Fruit fly (Drosophila melanogaster): ENCODE measurements around the gene CG5390.

CG5390 gene

DNA sequence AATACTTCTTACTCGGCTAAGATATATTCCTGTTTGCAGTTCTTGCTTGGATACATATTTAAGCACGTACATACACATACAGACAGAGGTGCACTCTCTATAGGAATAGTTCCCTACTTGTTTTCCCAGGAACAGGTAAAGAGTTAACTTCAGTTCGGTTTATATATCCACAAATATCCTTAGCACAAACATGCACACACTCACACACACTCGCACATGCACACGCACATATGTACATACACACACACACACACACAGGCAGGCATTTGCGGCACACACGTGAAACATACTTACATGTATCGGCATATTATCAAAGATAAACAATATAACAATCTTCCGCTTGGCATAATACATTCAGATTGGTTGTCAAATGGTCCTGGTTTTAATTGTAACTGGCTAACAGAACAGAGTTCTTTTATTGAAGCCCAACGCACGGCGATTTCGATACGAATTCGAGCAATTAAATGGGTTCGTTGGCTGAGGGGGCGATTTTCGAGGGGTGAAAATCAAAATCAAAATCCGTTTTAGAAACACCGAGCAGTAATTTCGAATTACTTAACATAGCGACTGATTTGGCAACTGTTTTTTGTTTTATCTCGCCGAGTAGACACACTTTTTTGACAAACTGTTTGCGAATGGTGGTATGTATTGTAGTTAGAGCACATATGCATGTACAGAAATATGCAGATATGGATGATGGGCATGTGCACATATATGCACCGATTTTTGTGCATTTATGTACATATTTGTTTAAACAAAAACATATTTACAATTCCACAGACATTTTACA lies 46.2 kb downstream of the CG5390 start:
- TF ChIP-seq CG32121 (GFP tag; IDR thresholded peaks at IDR 0.05): no peak
- TF ChIP-seq EcR (GFP tag; optimal IDR thresholded peaks at IDR 0.05): no peak

DNA sequence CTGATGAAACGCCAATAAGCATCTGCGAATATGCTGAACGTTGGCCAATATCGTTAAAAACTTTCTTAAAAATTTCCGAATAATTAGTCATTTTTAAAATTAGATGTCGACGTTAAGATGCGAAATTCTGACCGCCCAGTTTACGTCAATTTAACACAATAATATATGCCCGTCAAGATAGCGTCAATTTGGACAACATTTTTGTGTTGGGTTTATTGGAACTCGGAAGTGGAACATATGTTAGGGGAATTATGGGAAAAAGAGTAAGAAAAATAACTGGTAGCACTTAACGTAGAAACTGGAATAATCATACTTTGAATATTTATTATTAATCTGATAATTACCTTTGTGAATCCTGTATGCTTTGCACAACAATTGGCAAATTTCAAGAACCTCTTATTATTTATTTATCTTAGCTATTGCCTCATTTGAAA lies 50.7 kb downstream of the CG5390 start, which contains the start of gene CG5676:
Gene CG5676 (minus strand): TSS at position 167 of the 434 bp plus-strand sequence.
- no peak for TF ChIP-seq gl (tag; optimal IDR thresholded peaks at IDR 0.05)
- TF ChIP-seq D1 (tag; optimal IDR thresholded peaks at IDR 0.05): peak; percentile 67
- no peak for TF ChIP-seq CG8159 (tag; optimal IDR thresholded peaks at IDR 0.05)
- TF ChIP-seq fd96Ca (GFP tag; IDR thresholded peaks at IDR 0.05): no peak
- TF ChIP-seq CG10348 (GFP tag; IDR thresholded peaks at IDR 0.05): no peak
- TF ChIP-seq CG9948 (tag; optimal IDR thresholded peaks at IDR 0.05): no peak
